Fruit fly (Drosophila melanogaster) whole organism, embryonic: ENCODE results near the gene CG33281.

Experiments used
- Aef1 ChIP-seq: fragments of 200-800 bp; sonication (Bioruptor generic); IDR thresholded peaks from 3 replicates; pipeline ENCODE4 v1.3.6; 2022; ENCODE audit warnings: missing biosample characterization, missing genetic modification characterization
- Awh ChIP-seq: fragments of 200-800 bp; sonication (Bioruptor generic); IDR thresholded peaks from 2 replicates; pipeline ENCODE4, ENCODE4 v1.3.6; 2022; ENCODE audit warnings: missing biosample characterization, missing genetic modification characterization
- Blimp-1 ChIP-seq: fragments of 200-800 bp; sonication (Bioruptor generic); optimal IDR thresholded peaks from 3 replicates; lab custom pipeline; 2018; ENCODE audit warnings: missing biosample characterization, missing genetic modification characterization, mild to moderate bottlenecking, moderate library complexity, missing genetic modification reagents
- CG1024 ChIP-seq: fragments of 200-800 bp; sonication (Bioruptor generic); IDR thresholded peaks from 2 replicates; pipeline ENCODE4 v1.3.6; 2022; ENCODE audit warnings: missing biosample characterization, missing genetic modification characterization
- CG10462 ChIP-seq: fragments of 200-800 bp; sonication (Bioruptor generic); optimal IDR thresholded peaks from 2 replicates; lab custom pipeline; 2016; ENCODE audit warnings: missing biosample characterization, missing genetic modification characterization
- CG10959 ChIP-seq: fragments of 200-800 bp; sonication (Bioruptor generic); IDR thresholded peaks from 2 replicates; pipeline ENCODE4 v1.3.6; 2022; ENCODE audit warnings: missing biosample characterization, missing genetic modification characterization
- CG12942 ChIP-seq: fragments of 200-800 bp; sonication (Bioruptor generic); optimal IDR thresholded peaks from 3 replicates; lab custom pipeline; 2016; ENCODE audit warnings: missing biosample characterization, missing genetic modification characterization
- CG17359 ChIP-seq: fragments of 200-800 bp; sonication (Bioruptor generic); optimal IDR thresholded peaks from 3 replicates; lab custom pipeline; 2018; ENCODE audit warnings: missing biosample characterization, mild to moderate bottlenecking, missing genetic modification characterization, moderate library complexity
- CG17829 ChIP-seq: fragments of 200-800 bp; optimal IDR thresholded peaks from 2 replicates; lab custom pipeline; 2019; ENCODE audit warnings: missing biosample characterization, mild to moderate bottlenecking, missing genetic modification characterization, moderate library complexity
- CG1792 ChIP-seq: fragments of 200-800 bp; sonication (Bioruptor generic); optimal IDR thresholded peaks from 2 replicates; lab custom pipeline; 2016; ENCODE audit warnings: missing biosample characterization, missing genetic modification characterization
- CG2120 ChIP-seq: fragments of 200-800 bp; sonication (Bioruptor generic); optimal IDR thresholded peaks from 3 replicates; lab custom pipeline; 2016; ENCODE audit warnings: missing biosample characterization, missing genetic modification characterization
- CG2678 ChIP-seq: fragments of 200-800 bp; sonication (Bioruptor generic); optimal IDR thresholded peaks from 3 replicates; lab custom pipeline; 2019; ENCODE audit warnings: missing biosample characterization, mild to moderate bottlenecking, missing genetic modification characterization, moderate library complexity
- CG2875 ChIP-seq: fragments of 200-800 bp; sonication (Bioruptor generic); optimal IDR thresholded peaks from 2 replicates; lab custom pipeline; 2017; ENCODE audit warnings: missing biosample characterization, mild to moderate bottlenecking, missing genetic modification characterization, missing genetic modification reagents
- CG31224 ChIP-seq: fragments of 200-800 bp; sonication (Bioruptor generic); IDR thresholded peaks from 2 replicates; pipeline ENCODE4 v1.3.6; 2022; ENCODE audit warnings: missing biosample characterization, missing genetic modification characterization
- CG4404 ChIP-seq: fragments of 200-800 bp; sonication (Bioruptor generic); IDR thresholded peaks from 2 replicates; pipeline ENCODE4 v1.3.6; 2022; ENCODE audit warnings: missing biosample characterization, missing genetic modification characterization
- CG4617 ChIP-seq: fragments of 200-800 bp; sonication (Bioruptor generic); optimal IDR thresholded peaks from 3 replicates; lab custom pipeline; 2016; ENCODE audit warnings: missing biosample characterization, missing genetic modification characterization, borderline replicate concordance
- CG4854 ChIP-seq: fragments of 200-800 bp; sonication (Bioruptor generic); optimal IDR thresholded peaks from 2 replicates; lab custom pipeline; 2016; ENCODE audit warnings: missing biosample characterization, missing genetic modification characterization, inconsistent platforms
- CG7556 ChIP-seq: fragments of 200-800 bp; sonication (Bioruptor generic); optimal IDR thresholded peaks from 2 replicates; lab custom pipeline; 2017; ENCODE audit warnings: missing biosample characterization, mild to moderate bottlenecking, missing genetic modification characterization
- CG8359 ChIP-seq: fragments of 200-800 bp; sonication (Bioruptor generic); optimal IDR thresholded peaks from 2 replicates; lab custom pipeline; 2017; ENCODE audit warnings: missing biosample characterization, mild to moderate bottlenecking, missing genetic modification characterization, borderline replicate concordance
- CG9437 ChIP-seq: fragments of 200-800 bp; sonication (Bioruptor generic); optimal IDR thresholded peaks from 2 replicates; lab custom pipeline; 2018; ENCODE audit warnings: missing biosample characterization, mild to moderate bottlenecking, missing genetic modification characterization
- D19A ChIP-seq: fragments of 200-800 bp; optimal IDR thresholded peaks from 3 replicates; lab custom pipeline; 2019; ENCODE audit warnings: missing biosample characterization, mild to moderate bottlenecking, missing genetic modification characterization, moderate library complexity
- D19B ChIP-seq: fragments of 200-800 bp; sonication (Bioruptor generic); optimal IDR thresholded peaks from 2 replicates; lab custom pipeline; 2017; ENCODE audit warnings: missing biosample characterization, mild to moderate bottlenecking, missing genetic modification characterization
- Dp ChIP-seq: fragments of 200-800 bp; sonication (Bioruptor generic); optimal IDR thresholded peaks from 2 replicates; lab custom pipeline; 2018; ENCODE audit warnings: missing biosample characterization, mild to moderate bottlenecking, missing genetic modification characterization, moderate library complexity
- Drgx ChIP-seq: fragments of 200-800 bp; sonication (Bioruptor generic); IDR thresholded peaks from 2 replicates; pipeline ENCODE4 v1.3.6; 2022; ENCODE audit warnings: missing biosample characterization, missing genetic modification characterization
- HHEX ChIP-seq: fragments of 200-800 bp; sonication (Bioruptor generic); optimal IDR thresholded peaks from 3 replicates; lab custom pipeline; 2017; ENCODE audit warnings: missing biosample characterization, mild to moderate bottlenecking, missing genetic modification characterization, missing genetic modification reagents
- Nf-YB ChIP-seq: fragments of 200-800 bp; sonication (Bioruptor generic); optimal IDR thresholded peaks from 3 replicates; lab custom pipeline; 2019; ENCODE audit warnings: missing biosample characterization, mild to moderate bottlenecking, missing genetic modification characterization, moderate library complexity
- NfI ChIP-seq: fragments of 200-800 bp; sonication (Bioruptor generic); optimal IDR thresholded peaks from 3 replicates; lab custom pipeline; 2018; ENCODE audit warnings: missing biosample characterization, mild to moderate bottlenecking, missing genetic modification characterization, moderate library complexity
- Oli ChIP-seq: fragments of 200-800 bp; sonication (Bioruptor generic); optimal IDR thresholded peaks from 2 replicates; lab custom pipeline; 2018; ENCODE audit warnings: missing biosample characterization, mild to moderate bottlenecking, missing genetic modification characterization, moderate library complexity
- PHDP ChIP-seq: fragments of 200-800 bp; sonication (Bioruptor generic); optimal IDR thresholded peaks from 3 replicates; lab custom pipeline; 2018; ENCODE audit warnings: missing biosample characterization, mild to moderate bottlenecking, missing genetic modification characterization, moderate library complexity
- Scr ChIP-seq: fragments of 200-800 bp; sonication (Bioruptor generic); IDR thresholded peaks from 2 replicates; pipeline ENCODE4 v1.3.6; 2022; ENCODE audit warnings: missing biosample characterization, missing genetic modification characterization; ENCODE audit not compliant: partially characterized antibody
- Sox102F ChIP-seq: fragments of 200-800 bp; sonication (Bioruptor generic); optimal IDR thresholded peaks from 2 replicates; lab custom pipeline; 2018; ENCODE audit warnings: missing biosample characterization, mild to moderate bottlenecking, missing genetic modification characterization, moderate library complexity
- az2 ChIP-seq: fragments of 200-800 bp; sonication (Bioruptor generic); optimal IDR thresholded peaks from 3 replicates; lab custom pipeline; 2016; ENCODE audit warnings: missing biosample characterization, missing genetic modification characterization
- dpn ChIP-seq, 2 experiments: fragments of 200-800 bp; sonication (Bioruptor generic); optimal IDR thresholded peaks; 3 replicates each; lab custom pipeline; 2016; ENCODE audit warnings: missing biosample characterization in 2 of 2, missing genetic modification characterization in 2 of 2
- ems ChIP-seq: fragments of 200-800 bp; sonication (Bioruptor generic); optimal IDR thresholded peaks from 3 replicates; lab custom pipeline; 2016; ENCODE audit warnings: missing biosample characterization, missing genetic modification characterization
- fd96Cb ChIP-seq: fragments of 200-800 bp; sonication (Bioruptor generic); optimal IDR thresholded peaks from 2 replicates; lab custom pipeline; 2018; ENCODE audit warnings: missing biosample characterization, mild to moderate bottlenecking, missing genetic modification characterization, moderate library complexity
- gce ChIP-seq: fragments of 200-800 bp; sonication (Bioruptor generic); IDR thresholded peaks from 3 replicates; pipeline ENCODE4 v1.3.6; 2022; ENCODE audit warnings: missing biosample characterization, missing genetic modification characterization
- gsb-n ChIP-seq: fragments of 200-800 bp; sonication (Bioruptor generic); optimal IDR thresholded peaks from 3 replicates; lab custom pipeline; 2018; ENCODE audit warnings: missing biosample characterization, mild to moderate bottlenecking, missing genetic modification characterization
- hkb ChIP-seq, 2 experiments: fragments of 200-800 bp in 1 of 2; fragments of >200 bp in 1 of 2; sonication (Bioruptor generic) in 1 of 2; IDR thresholded peaks in 1 of 2; optimal IDR thresholded peaks in 1 of 2; 2 replicates each; pipeline versions ENCODE4 v1.3.6 to Lab custom; 2017 to 2022; ENCODE audit warnings: missing biosample characterization in 1 of 2, missing genetic modification characterization in 1 of 2
- inv ChIP-seq: fragments of 200-800 bp; sonication (Bioruptor generic); IDR thresholded peaks from 2 replicates; pipeline ENCODE4 v1.3.6; 2022; ENCODE audit warnings: missing biosample characterization, missing genetic modification characterization; ENCODE audit not compliant: partially characterized antibody
- jigr1 ChIP-seq: fragments of 200-800 bp; sonication (Bioruptor generic); IDR thresholded peaks from 3 replicates; pipeline ENCODE4 v1.3.6; 2022; ENCODE audit warnings: missing biosample characterization, missing genetic modification characterization
- ken ChIP-seq: fragments of 200-800 bp; sonication (Bioruptor generic); IDR thresholded peaks from 3 replicates; pipeline ENCODE4 v1.3.6; 2022; ENCODE audit warnings: missing biosample characterization, missing genetic modification characterization
- nmo ChIP-seq: fragments of 200-800 bp; sonication (Bioruptor generic); optimal IDR thresholded peaks from 2 replicates; lab custom pipeline; 2018; ENCODE audit warnings: missing biosample characterization, mild to moderate bottlenecking, missing genetic modification characterization, moderate library complexity
- repo ChIP-seq: fragments of 200-800 bp; sonication (Bioruptor generic); optimal IDR thresholded peaks from 2 replicates; lab custom pipeline; 2016; ENCODE audit warnings: missing biosample characterization, missing genetic modification characterization
- tap ChIP-seq: fragments of 200-800 bp; optimal IDR thresholded peaks from 3 replicates; lab custom pipeline; 2019; ENCODE audit warnings: missing biosample characterization, mild to moderate bottlenecking, missing genetic modification characterization, moderate library complexity
- unpg ChIP-seq: fragments of 200-800 bp; sonication (Bioruptor generic); optimal IDR thresholded peaks from 3 replicates; lab custom pipeline; 2018; ENCODE audit warnings: missing biosample characterization, mild to moderate bottlenecking, missing genetic modification characterization, moderate library complexity
- vvl ChIP-seq: fragments of 200-800 bp; sonication (Bioruptor generic); IDR thresholded peaks from 2 replicates; pipeline ENCODE4 v1.3.6; 2022; ENCODE audit warnings: missing biosample characterization, missing genetic modification characterization
- zen2 ChIP-seq: fragments of 200-800 bp; sonication (Bioruptor generic); IDR thresholded peaks from 3 replicates; pipeline ENCODE4 v1.3.6; 2022; ENCODE audit warnings: missing biosample characterization, missing genetic modification characterization; ENCODE audit not compliant: partially characterized antibody
- zfh1 ChIP-seq: fragments of 200-800 bp; sonication (Bioruptor generic); IDR thresholded peaks from 3 replicates; pipeline ENCODE4 v1.3.6; 2022; ENCODE audit warnings: missing biosample characterization, missing genetic modification characterization

CG33281 gene

DNA sequence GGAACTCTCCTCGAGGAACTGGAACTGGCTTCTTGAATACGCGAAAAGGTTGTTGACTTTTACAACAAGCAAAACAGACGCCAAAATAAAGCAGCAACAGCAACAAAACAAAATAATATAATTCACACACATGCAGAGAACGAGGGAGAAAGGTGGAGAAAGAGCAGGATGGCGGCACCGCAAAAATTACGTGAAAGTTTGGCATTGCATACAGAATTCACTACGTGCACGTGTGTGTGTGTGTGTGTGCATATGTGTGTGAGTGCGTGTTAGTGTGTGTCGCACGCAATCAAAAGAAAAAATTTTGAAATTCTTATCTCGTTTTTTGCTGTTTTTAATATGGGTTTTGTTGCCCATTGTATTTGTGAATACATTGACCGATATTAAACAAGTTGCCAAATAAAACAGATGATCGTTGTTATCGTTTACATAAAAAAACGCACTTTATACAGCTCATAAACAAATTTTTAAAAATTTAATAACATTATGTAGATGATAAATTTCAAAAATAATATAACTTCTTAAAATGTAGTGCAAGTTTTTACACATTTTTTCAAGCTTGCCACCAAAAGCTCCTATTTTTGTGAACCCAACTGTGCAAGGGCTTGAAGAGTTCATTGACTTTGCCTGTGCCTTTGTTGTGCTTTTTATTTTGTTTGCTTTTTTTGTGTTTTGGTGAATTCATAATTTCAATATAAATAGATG lies 17.3 kb downstream of the CG33281 start (continued):
- peak in 1 of 2 experiments; percentile 29 for TF ChIP-seq dpn (GFP tag; optimal IDR thresholded peaks at IDR 0.05; lab: Kevin White, UChicago)
- no peak for TF ChIP-seq hkb (optimal IDR thresholded peaks at IDR 0.05; lab: Kevin White, UChicago)
- peak; percentile 38; the same call in 1 of the 2 replicates for TF ChIP-seq hkb (GFP tag; IDR thresholded peaks at IDR 0.05; lab: Robert Waterston, UW)
- TF ChIP-seq zfh1 (GFP tag; lab: Robert Waterston, UW), result 0 out of 3 replicates have a peak, but pooled peaks have one; percentile 9
- TF ChIP-seq vvl (GFP tag; lab: Robert Waterston, UW), result no peak
- no peak for TF ChIP-seq jigr1 (GFP tag; lab: Robert Waterston, UW)
- no peak for TF ChIP-seq CG8359
- TF ChIP-seq HHEX, result no peak
- TF ChIP-seq CG2120 (GFP tag; lab: Kevin White, UChicago), result peak; percentile 11
- no peak for TF ChIP-seq Awh (GFP tag; lab: Robert Waterston, UW)
- no peak for TF ChIP-seq Nf-YB (GFP tag; lab: Kevin White, UChicago)
- TF ChIP-seq gce (GFP tag; lab: Robert Waterston, UW), result no peak
- peak; percentile 9 for TF ChIP-seq D19A (tag; lab: Kevin White, UChicago)
- no peak for TF ChIP-seq NfI
- no peak for TF ChIP-seq CG10462 (GFP tag; lab: Kevin White, UChicago)
- TF ChIP-seq fd96Cb (tag; lab: Kevin White, UChicago), result peak; percentile 1
- peak; percentile 12 for TF ChIP-seq CG9437 (GFP tag; lab: Kevin White, UChicago)
- no peak for TF ChIP-seq CG1792 (GFP tag; lab: Kevin White, UChicago)
- TF ChIP-seq gsb-n, result no peak
- TF ChIP-seq az2, result peak; percentile 32
- TF ChIP-seq CG31224 (GFP tag; lab: Robert Waterston, UW), result no peak
- no peak for TF ChIP-seq Dp (GFP tag; lab: Kevin White, UChicago)
- TF ChIP-seq CG7556 (GFP tag; lab: Kevin White, UChicago), result no peak
- TF ChIP-seq CG12942 (GFP tag; lab: Kevin White, UChicago), result no peak
- no peak for TF ChIP-seq Aef1 (GFP tag; lab: Robert Waterston, UW)
- no peak for TF ChIP-seq zen2
- no peak for TF ChIP-seq CG4617 (GFP tag; lab: Kevin White, UChicago)
- peak; percentile 10 for TF ChIP-seq Oli (tag; lab: Kevin White, UChicago)
- TF ChIP-seq nmo (GFP tag; lab: Kevin White, UChicago), result peak; percentile 6
- peak; percentile 6 for TF ChIP-seq CG2875 (GFP tag; lab: Kevin White, UChicago)
- no peak for TF ChIP-seq D19B (GFP tag; lab: Kevin White, UChicago)
- TF ChIP-seq repo (GFP tag; lab: Kevin White, UChicago), result no peak
- peak; percentile 41 for TF ChIP-seq CG2678 (tag; lab: Kevin White, UChicago)
- TF ChIP-seq unpg (GFP tag; lab: Kevin White, UChicago), result peak; percentile 44
- TF ChIP-seq inv (GFP tag; lab: Robert Waterston, UW), result no peak
- TF ChIP-seq CG17829 (tag; lab: Kevin White, UChicago), result no peak
- peak; percentile 72 for TF ChIP-seq Sox102F (GFP tag; lab: Kevin White, UChicago)
- TF ChIP-seq Scr (GFP tag; lab: Robert Waterston, UW), result no peak
- peak; percentile 48 for TF ChIP-seq PHDP (tag; lab: Kevin White, UChicago)
- no peak for TF ChIP-seq ken
- no peak for TF ChIP-seq ems
- TF ChIP-seq Blimp-1 (GFP tag; lab: Kevin White, UChicago), result peak; percentile 50
- no peak for TF ChIP-seq CG4854 (GFP tag; lab: Kevin White, UChicago)
- TF ChIP-seq Drgx (GFP tag; lab: Robert Waterston, UW), result 0 out of 2 replicates have a peak, but pooled peaks have one; percentile 11
- TF ChIP-seq tap, result peak; percentile 4
- peak; percentile 27; the same call in 1 of the 2 replicates for TF ChIP-seq CG1024 (GFP tag; lab: Robert Waterston, UW)
- TF ChIP-seq CG17359 (tag; lab: Kevin White, UChicago), result peak; percentile 25
- no peak for TF ChIP-seq CG10959
- no peak for TF ChIP-seq CG4404 (GFP tag; lab: Robert Waterston, UW)
